Worm (Caenorhabditis elegans): ENCODE results near the gene ppk-3.

DNA sequence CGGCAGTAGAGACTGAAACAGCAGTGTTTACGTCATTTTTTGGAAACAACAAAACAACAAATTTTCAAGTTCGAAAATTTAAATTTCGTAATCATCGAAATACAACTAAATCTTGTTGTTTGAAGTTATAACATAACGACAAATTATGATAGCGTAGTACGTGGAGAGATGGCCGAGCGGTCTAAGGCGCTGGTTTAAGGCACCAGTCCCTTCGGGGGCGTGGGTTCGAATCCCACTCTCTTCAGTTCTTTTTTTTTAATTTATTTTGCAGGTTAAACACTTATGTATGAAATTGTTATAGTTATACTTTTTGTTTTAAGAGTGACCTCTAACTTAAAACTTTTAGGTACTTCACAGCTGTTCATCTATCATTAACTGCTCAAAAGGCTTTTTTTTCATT is 33.1 kb downstream of the ppk-3 start:
- TF ChIP-seq snpc-4 (tag; optimal IDR thresholded peaks at IDR 0.05) (no peak), nhr-23 (tag; optimal IDR thresholded peaks at IDR 0.05) (no peak), ama-1 (optimal IDR thresholded peaks at IDR 0.05) (no peak), nhr-12 (tag; optimal IDR thresholded peaks at IDR 0.05) (no peak), nhr-237 (tag; optimal IDR thresholded peaks at IDR 0.05) (no peak)

All from whole organism, L2 larva.